Fruit fly (Drosophila melanogaster) whole organism, prepupa: Measurements from ENCODE around the gene nkd.
A peak's percentile ranks its signal among the peaks of the same experiment; 100 is the strongest.

Experiments
- Blimp-1 ChIP-seq: fragments of 200-800 bp; sonication (Bioruptor generic); optimal IDR thresholded peaks from 3 replicates; lab custom pipeline; 2017; ENCODE audit warnings: missing biosample characterization, missing genetic modification characterization, mild to moderate bottlenecking, moderate library complexity, missing genetic modification reagents
- CG10631 ChIP-seq: fragments of 200-800 bp; sonication (Bioruptor generic); optimal IDR thresholded peaks from 2 replicates; lab custom pipeline; 2016; ENCODE audit warnings: missing biosample characterization, missing genetic modification characterization
- CG11294 ChIP-seq: fragments of 200-800 bp; sonication (Bioruptor generic); IDR thresholded peaks from 2 replicates; pipeline ENCODE4 v1.3.6; 2022; ENCODE audit warnings: missing biosample characterization, missing genetic modification characterization
- CG15336 ChIP-seq: fragments of 200-800 bp; sonication (Bioruptor generic); IDR thresholded peaks from 2 replicates; pipeline ENCODE4 v1.3.6; 2022; ENCODE audit warnings: missing biosample characterization, missing genetic modification characterization
- CG1621 ChIP-seq: fragments of 200-800 bp; sonication (Bioruptor generic); optimal IDR thresholded peaks from 3 replicates; lab custom pipeline; 2018; ENCODE audit warnings: missing biosample characterization, mild to moderate bottlenecking, missing genetic modification characterization
- CG16779 ChIP-seq: fragments of 200-800 bp; sonication (Bioruptor generic); optimal IDR thresholded peaks from 3 replicates; lab custom pipeline; 2017; ENCODE audit warnings: missing biosample characterization, mild to moderate bottlenecking, missing genetic modification characterization
- CG3032 ChIP-seq: fragments of 200-800 bp; optimal IDR thresholded peaks from 2 replicates; lab custom pipeline; 2019; ENCODE audit warnings: missing biosample characterization, mild to moderate bottlenecking, missing genetic modification characterization, moderate library complexity
- CG32006 ChIP-seq: fragments of 200-800 bp; sonication (Bioruptor generic); optimal IDR thresholded peaks from 3 replicates; lab custom pipeline; 2017; ENCODE audit warnings: missing biosample characterization, mild to moderate bottlenecking, missing genetic modification characterization
- CG3919 ChIP-seq: fragments of 200-800 bp; sonication (Bioruptor generic); optimal IDR thresholded peaks from 3 replicates; lab custom pipeline; 2016; ENCODE audit warnings: missing biosample characterization, missing genetic modification characterization
- CG6276 ChIP-seq: fragments of 200-800 bp; sonication (Bioruptor generic); optimal IDR thresholded peaks from 2 replicates; lab custom pipeline; 2017; ENCODE audit warnings: missing biosample characterization, mild to moderate bottlenecking, missing genetic modification characterization
- CG6792 ChIP-seq: fragments of 200-800 bp; sonication (Bioruptor generic); optimal IDR thresholded peaks from 3 replicates; lab custom pipeline; 2016; ENCODE audit warnings: missing biosample characterization, missing genetic modification characterization
- CG7368 ChIP-seq: fragments of 200-800 bp; sonication (Bioruptor generic); optimal IDR thresholded peaks from 3 replicates; lab custom pipeline; 2016; ENCODE audit warnings: missing biosample characterization, missing genetic modification characterization
- CG8119 ChIP-seq: fragments of 200-800 bp; sonication (Bioruptor generic); IDR thresholded peaks from 3 replicates; pipeline ENCODE4 v1.3.6; 2022; ENCODE audit warnings: missing biosample characterization, missing genetic modification characterization
- CG8319 ChIP-seq: fragments of 200-800 bp; sonication (Bioruptor generic); optimal IDR thresholded peaks from 3 replicates; lab custom pipeline; 2016; ENCODE audit warnings: missing biosample characterization, missing genetic modification characterization
- CG8632 ChIP-seq: fragments of 200-800 bp; sonication (Bioruptor generic); optimal IDR thresholded peaks from 3 replicates; lab custom pipeline; 2016; ENCODE audit warnings: missing biosample characterization, missing genetic modification characterization
- CG9139 ChIP-seq: fragments of 200-800 bp; sonication (Bioruptor generic); optimal IDR thresholded peaks from 3 replicates; lab custom pipeline; 2017; ENCODE audit warnings: missing biosample characterization, mild to moderate bottlenecking, missing genetic modification characterization
- Eip75B ChIP-seq: fragments of 200-800 bp; sonication (Bioruptor generic); optimal IDR thresholded peaks from 3 replicates; lab custom pipeline; 2016; ENCODE audit warnings: missing biosample characterization, missing genetic modification characterization
- Eip78C ChIP-seq: fragments of 200-800 bp; sonication (Bioruptor generic); peaks from one replicate; lab custom pipeline; 2016; ENCODE audit warnings: missing biosample characterization, missing genetic modification characterization
- Eip93F ChIP-seq: fragments of 200-800 bp; sonication (Bioruptor generic); optimal IDR thresholded peaks from 2 replicates; lab custom pipeline; 2016; ENCODE audit warnings: missing biosample characterization, mild to moderate bottlenecking, missing genetic modification characterization
- Ets21C ChIP-seq: fragments of 200-800 bp; sonication (Bioruptor generic); optimal IDR thresholded peaks from 3 replicates; lab custom pipeline; 2016; ENCODE audit warnings: missing biosample characterization, missing genetic modification characterization
- Ets96B ChIP-seq: fragments of 200-800 bp; optimal IDR thresholded peaks from 2 replicates; lab custom pipeline; 2019; ENCODE audit warnings: missing biosample characterization, mild to moderate bottlenecking, missing genetic modification characterization, moderate library complexity
- Gug ChIP-seq: fragments of 200-800 bp; sonication (Bioruptor generic); IDR thresholded peaks from 2 replicates; pipeline ENCODE4 v1.3.6; 2022; ENCODE audit warnings: missing biosample characterization, missing genetic modification characterization
- Hr4 ChIP-seq: fragments of 200-800 bp; sonication (Bioruptor generic); optimal IDR thresholded peaks from 3 replicates; lab custom pipeline; 2016; ENCODE audit warnings: missing biosample characterization, missing genetic modification characterization
- Lpt ChIP-seq: fragments of 200-800 bp; sonication (Bioruptor generic); optimal IDR thresholded peaks from 3 replicates; lab custom pipeline; 2016; ENCODE audit warnings: missing biosample characterization, missing genetic modification characterization
- Met ChIP-seq: fragments of 200-800 bp; sonication (Bioruptor generic); optimal IDR thresholded peaks from 3 replicates; lab custom pipeline; 2016; ENCODE audit warnings: missing biosample characterization, missing genetic modification characterization
- OdsH ChIP-seq: fragments of 200-800 bp; sonication (Bioruptor generic); optimal IDR thresholded peaks from 3 replicates; lab custom pipeline; 2016; ENCODE audit warnings: missing biosample characterization, missing genetic modification characterization
- Smox ChIP-seq: fragments of 200-800 bp; sonication (Bioruptor generic); optimal IDR thresholded peaks from 3 replicates; lab custom pipeline; 2016; ENCODE audit warnings: missing biosample characterization, missing genetic modification characterization
- Sox102F ChIP-seq: fragments of 200-800 bp; sonication (Bioruptor generic); optimal IDR thresholded peaks from 2 replicates; lab custom pipeline; 2016; ENCODE audit warnings: missing biosample characterization, mild to moderate bottlenecking, missing genetic modification characterization
- Sox15 ChIP-seq: fragments of 200-800 bp; sonication (Bioruptor generic); optimal IDR thresholded peaks from 3 replicates; lab custom pipeline; 2016; ENCODE audit warnings: missing biosample characterization, missing genetic modification characterization
- achi ChIP-seq: fragments of 200-800 bp; sonication (Bioruptor generic); optimal IDR thresholded peaks from 3 replicates; lab custom pipeline; 2016; ENCODE audit warnings: missing biosample characterization, missing genetic modification characterization
- acj6 ChIP-seq: fragments of 200-800 bp; sonication (Bioruptor generic); optimal IDR thresholded peaks from 3 replicates; lab custom pipeline; 2016; ENCODE audit warnings: missing biosample characterization, missing genetic modification characterization
- cyc ChIP-seq: fragments of 200-800 bp; sonication (Bioruptor generic); optimal IDR thresholded peaks from 3 replicates; lab custom pipeline; 2016; ENCODE audit warnings: missing biosample characterization, missing genetic modification characterization
- dac ChIP-seq: fragments of 200-800 bp; sonication (Bioruptor generic); optimal IDR thresholded peaks from 2 replicates; lab custom pipeline; 2017; ENCODE audit warnings: missing biosample characterization, mild to moderate bottlenecking, missing genetic modification characterization
- dsx ChIP-seq: fragments of 200-800 bp; optimal IDR thresholded peaks from 3 replicates; lab custom pipeline; 2019; ENCODE audit warnings: missing biosample characterization, mild to moderate bottlenecking, missing genetic modification characterization, moderate library complexity; ENCODE audit not compliant: poor library complexity, severe bottlenecking
- eg ChIP-seq: fragments of 200-800 bp; sonication (Bioruptor generic); IDR thresholded peaks from 3 replicates; pipeline ENCODE4 v1.3.6; 2022; ENCODE audit warnings: missing biosample characterization, missing genetic modification characterization
- esn ChIP-seq: fragments of 200-800 bp; sonication (Bioruptor generic); optimal IDR thresholded peaks from 2 replicates; lab custom pipeline; 2016; ENCODE audit warnings: missing biosample characterization, mild to moderate bottlenecking, missing genetic modification characterization, moderate library complexity
- fd59A ChIP-seq: fragments of 200-800 bp; sonication (Bioruptor generic); optimal IDR thresholded peaks from 2 replicates; lab custom pipeline; 2017; ENCODE audit warnings: missing biosample characterization, mild to moderate bottlenecking, missing genetic modification characterization, missing genetic modification reagents
- fd85E ChIP-seq: fragments of 200-800 bp; sonication (Bioruptor generic); optimal IDR thresholded peaks from 3 replicates; lab custom pipeline; 2016; ENCODE audit warnings: missing biosample characterization, missing genetic modification characterization
- fkh ChIP-seq: fragments of 200-800 bp; sonication (Bioruptor generic); optimal IDR thresholded peaks from 3 replicates; lab custom pipeline; 2017; ENCODE audit warnings: missing biosample characterization, mild to moderate bottlenecking, missing genetic modification characterization, moderate library complexity
- lz ChIP-seq: fragments of 200-800 bp; sonication (Bioruptor generic); optimal IDR thresholded peaks from 3 replicates; lab custom pipeline; 2016; ENCODE audit warnings: missing biosample characterization, missing genetic modification characterization
- net ChIP-seq: fragments of 200-800 bp; sonication (Bioruptor generic); optimal IDR thresholded peaks from 3 replicates; lab custom pipeline; 2016; ENCODE audit warnings: missing biosample characterization, missing genetic modification characterization
- salr ChIP-seq, 2 experiments: fragments of 200-800 bp; sonication (Bioruptor generic); optimal IDR thresholded peaks; 3 replicates each; lab custom pipeline; 2016 to 2018; ENCODE audit warnings: missing biosample characterization in 2 of 2, missing genetic modification characterization in 2 of 2, mild to moderate bottlenecking in 1 of 2
- spab ChIP-seq: fragments of 200-800 bp; sonication (Bioruptor generic); optimal IDR thresholded peaks from 2 replicates; lab custom pipeline; 2017; ENCODE audit warnings: missing biosample characterization, mild to moderate bottlenecking, missing genetic modification characterization, missing genetic modification reagents
- ss ChIP-seq, 2 experiments: fragments of 200-800 bp; sonication (Bioruptor generic); optimal IDR thresholded peaks; 2 replicates in 1 of 2; 3 replicates in 1 of 2; lab custom pipeline; 2017 to 2018; ENCODE audit warnings: mild to moderate bottlenecking in 2 of 2, missing biosample characterization in 2 of 2, missing genetic modification characterization in 2 of 2, moderate library complexity in 1 of 2
- topi ChIP-seq: fragments of 200-800 bp; sonication (Bioruptor generic); optimal IDR thresholded peaks from 3 replicates; lab custom pipeline; 2016; ENCODE audit warnings: missing biosample characterization, missing genetic modification characterization
- vri ChIP-seq: fragments of 200-800 bp; sonication (Bioruptor generic); optimal IDR thresholded peaks from 3 replicates; lab custom pipeline; 2016; ENCODE audit warnings: missing biosample characterization, mild to moderate bottlenecking, missing genetic modification characterization

Gene nkd

DNA sequence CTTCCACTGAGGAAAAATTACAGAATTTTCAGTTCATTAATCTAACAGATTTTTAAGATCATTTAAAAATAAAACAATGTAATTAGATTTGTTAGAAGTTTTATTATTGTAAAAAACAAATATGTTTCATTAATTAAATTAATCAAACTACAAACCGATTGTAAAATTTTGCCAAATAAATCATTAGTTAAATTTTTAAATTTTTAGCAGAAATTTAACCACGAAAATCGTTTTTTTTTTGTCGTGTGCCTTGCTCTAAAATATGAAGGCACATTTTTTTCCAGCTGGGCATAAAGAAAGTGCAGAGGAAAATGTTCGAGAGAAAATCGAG lies 28.6 kb upstream of the nkd start:
- peak; percentile 21 for TF ChIP-seq Hr4 (GFP tag; lab: Kevin White, UChicago)
- TF ChIP-seq CG8119, result 0 out of 3 replicates have a peak, but pooled peaks have one; percentile 14
- peak; percentile 23 for TF ChIP-seq CG32006
- TF ChIP-seq Ets96B (tag; lab: Kevin White, UChicago), result no peak

DNA sequence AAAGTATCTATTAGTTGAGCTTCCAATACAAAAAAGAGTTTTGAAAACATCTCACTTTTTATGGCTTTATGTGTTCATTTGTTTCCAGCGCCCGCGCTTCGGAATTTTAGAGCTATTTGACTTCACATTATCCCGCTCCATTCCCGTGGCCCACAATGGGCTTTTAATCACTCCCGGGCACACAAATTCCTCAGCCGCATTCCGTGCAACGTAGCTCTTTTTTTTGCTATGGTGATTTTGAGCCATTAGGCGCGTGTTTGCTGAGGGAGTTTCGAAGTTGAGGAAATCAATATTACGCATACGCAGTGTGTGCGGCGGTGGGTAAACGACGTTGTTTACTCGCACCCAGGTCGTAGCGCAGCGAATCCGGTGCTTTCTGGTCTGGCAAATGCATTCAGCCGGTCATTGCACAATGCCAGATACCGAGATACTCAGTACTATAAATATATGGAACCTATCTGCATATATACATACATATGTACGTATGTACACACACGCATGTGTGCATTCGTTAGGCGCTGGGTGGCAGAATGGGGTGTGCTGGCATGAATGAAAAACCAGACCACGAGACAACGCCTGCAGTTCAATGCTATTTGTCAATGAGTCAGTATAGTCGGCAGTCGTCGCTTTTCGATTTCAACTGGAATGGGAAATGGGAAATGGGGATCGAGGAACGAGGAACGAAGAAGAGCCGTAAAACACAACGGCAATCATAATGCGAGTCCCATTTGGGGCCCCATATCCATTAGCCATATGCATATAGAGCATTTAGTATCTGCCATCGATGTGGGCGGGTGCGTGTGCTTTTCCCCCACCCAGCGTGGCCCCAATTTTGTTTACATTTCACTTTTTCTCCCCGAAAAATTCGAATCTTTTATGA lies 28.0 kb upstream of the nkd start:
- TF ChIP-seq Eip78C, result peak; percentile 56
- TF ChIP-seq ss (GFP tag; optimal IDR thresholded peaks at IDR 0.05; lab: Kevin White, UChicago), result peak; percentile 8 to 38
- no peak for TF ChIP-seq OdsH
- 0 out of 3 replicates have a peak, but pooled peaks have one; percentile 14 for TF ChIP-seq eg (GFP tag; lab: Robert Waterston, UW)
- TF ChIP-seq fd59A, result peak; percentile 1
- peak; percentile 6 for TF ChIP-seq CG9139
- no peak for TF ChIP-seq achi (GFP tag; lab: Kevin White, UChicago)
- peak; percentile 3 for TF ChIP-seq spab (GFP tag; lab: Kevin White, UChicago)
- TF ChIP-seq fkh (GFP tag; lab: Kevin White, UChicago), result peak; percentile 55

DNA sequence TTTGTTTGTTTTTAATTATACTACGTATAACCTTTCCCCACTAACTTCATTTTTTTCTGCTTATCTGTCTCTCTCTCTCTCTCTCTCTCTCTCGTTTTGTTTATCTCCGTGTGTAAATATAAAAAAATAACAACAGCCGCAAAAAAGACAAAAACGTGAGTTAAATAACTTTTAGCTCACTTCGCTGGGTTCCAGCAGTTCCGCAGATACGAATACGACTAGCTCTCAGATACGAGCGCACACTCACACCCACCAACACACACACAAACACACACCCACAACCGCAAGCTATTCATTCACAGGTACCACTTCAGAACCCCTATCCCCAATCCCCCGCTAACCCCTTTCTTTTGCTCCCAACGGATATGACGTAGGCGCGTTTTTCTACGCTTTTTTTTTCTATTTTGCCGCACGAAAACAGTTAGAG lies 26.9 kb upstream of the nkd start:
- TF ChIP-seq CG6276 (GFP tag; lab: Kevin White, UChicago) (peak; percentile 45), Smox (GFP tag; lab: Kevin White, UChicago) (no peak), CG16779 (tag; lab: Kevin White, UChicago) (peak; percentile 92), Blimp-1 (GFP tag; lab: Kevin White, UChicago) (no peak), lz (GFP tag; lab: Kevin White, UChicago) (no peak), topi (GFP tag; lab: Kevin White, UChicago) (no peak), acj6 (no peak), CG3032 (tag; lab: Kevin White, UChicago) (peak; percentile 73), CG3919 (GFP tag; lab: Kevin White, UChicago) (no peak), CG9139 (peak; percentile 93), vri (GFP tag; lab: Kevin White, UChicago) (peak; percentile 76), CG8632 (GFP tag; lab: Kevin White, UChicago) (peak; percentile 42), salr (GFP tag; optimal IDR thresholded peaks at IDR 0.05; lab: Kevin White, UChicago) (peak in 1 of 2 experiments; percentile 55), CG15336 (GFP tag; lab: Robert Waterston, UW) (peak; percentile 58), CG10631 (no peak), net (peak; percentile 64), eg (GFP tag; lab: Robert Waterston, UW) (peak; percentile 81), CG7368 (GFP tag; lab: Kevin White, UChicago) (no peak), achi (GFP tag; lab: Kevin White, UChicago) (no peak), esn (GFP tag; lab: Kevin White, UChicago) (no peak), dac (GFP tag; lab: Kevin White, UChicago) (no peak), Sox15 (GFP tag; lab: Kevin White, UChicago) (no peak), Eip93F (GFP tag; lab: Kevin White, UChicago) (no peak), CG11294 (GFP tag; lab: Robert Waterston, UW) (no peak; the same call in 1 of the 2 replicates), Met (GFP tag; lab: Kevin White, UChicago) (no peak), CG8119 (peak; percentile 78), Eip75B (GFP tag; lab: Kevin White, UChicago) (peak; percentile 60), CG1621 (tag; lab: Kevin White, UChicago) (peak; percentile 85), dsx (GFP tag; lab: Kevin White, UChicago) (peak; percentile 70), CG6792 (no peak), fd85E (GFP tag; lab: Kevin White, UChicago) (no peak), Gug (GFP tag; lab: Robert Waterston, UW) (peak; percentile 44; the same call in 1 of the 2 replicates), Hr4 (GFP tag; lab: Kevin White, UChicago) (no peak), Sox102F (GFP tag; lab: Kevin White, UChicago) (no peak), cyc (GFP tag; lab: Kevin White, UChicago) (no peak), fd59A (peak; percentile 39), Lpt (GFP tag; lab: Kevin White, UChicago) (peak; percentile 24), Ets21C (GFP tag; lab: Kevin White, UChicago) (no peak), CG8319 (GFP tag; lab: Kevin White, UChicago) (no peak)
